Fruit fly (Drosophila melanogaster): ENCODE results near the gene CG41099.

The CG41099 gene

DNA sequence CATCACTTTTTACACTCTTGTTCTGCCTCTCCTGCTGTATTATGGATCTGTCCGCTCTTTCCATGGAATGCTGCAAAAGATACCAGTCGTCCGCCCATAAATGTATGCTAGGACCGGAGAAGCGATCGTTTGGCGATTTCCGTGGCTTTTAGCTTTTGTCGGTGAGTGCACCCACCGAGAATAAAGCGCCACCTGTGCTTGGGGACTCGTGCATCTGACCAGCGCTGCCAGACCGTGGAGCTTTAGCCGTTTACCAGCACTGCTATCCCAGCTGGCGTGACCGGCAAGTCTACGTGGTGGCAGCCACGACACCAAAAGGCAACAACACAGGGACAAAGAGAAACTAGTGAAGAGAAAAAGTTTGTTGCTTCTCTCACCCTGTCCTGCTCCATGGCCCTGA is 42.2 kb downstream of the CG41099 start:
- no peak for TF ChIP-seq pdm3 (GFP tag; optimal IDR thresholded peaks at IDR 0.05)
- no peak for TF ChIP-seq dsx (GFP tag; optimal IDR thresholded peaks at IDR 0.05; ENCODE audit: poor library complexity, severe bottlenecking)
- TF ChIP-seq salr (GFP tag; optimal IDR thresholded peaks at IDR 0.05) = no peak
- no peak for TF ChIP-seq CG1621 (tag; optimal IDR thresholded peaks at IDR 0.05)
- TF ChIP-seq net (GFP tag; optimal IDR thresholded peaks at IDR 0.05) = no peak
- TF ChIP-seq eg (GFP tag; IDR thresholded peaks at IDR 0.05) = no peak
- TF ChIP-seq CG11762 (GFP tag; optimal IDR thresholded peaks at IDR 0.05; ENCODE audit: insufficient read depth) = no peak

Measured in whole organism, prepupa.